Fruit fly (Drosophila melanogaster): Measurements from ENCODE around the gene spn-A.

The spn-A gene

dm6 chr3R:30043139-30043744 lies 12.6 kb downstream of the spn-A start, which contains the start of gene Sry-delta (continued):
- TF ChIP-seq Ravus (GFP tag; IDR thresholded peaks at IDR 0.05) (0 out of 2 replicates have a peak, but pooled peaks have one; percentile 2), en (GFP tag; optimal IDR thresholded peaks at IDR 0.05) (peak; percentile 65), CG7271 (tag; optimal IDR thresholded peaks at IDR 0.05) (peak; percentile 3), CG12769 (tag; optimal IDR thresholded peaks at IDR 0.05) (no peak), Hmx (GFP tag; optimal IDR thresholded peaks at IDR 0.05) (no peak), E2f1 (GFP tag; IDR thresholded peaks at IDR 0.05) (peak; percentile 67), CG10565 (GFP tag; optimal IDR thresholded peaks at IDR 0.05) (no peak), Bgb (GFP tag; IDR thresholded peaks at IDR 0.05; ENCODE audit: partially characterized antibody) (peak; percentile 80), Dip3 (GFP tag; optimal IDR thresholded peaks at IDR 0.05) (peak; percentile 87), CG12155 (GFP tag; optimal IDR thresholded peaks at IDR 0.05) (peak; percentile 81), CG33213 (GFP tag; optimal IDR thresholded peaks at IDR 0.05) (peak; percentile 90), esg (GFP tag; conservative IDR thresholded peaks at IDR 0.05) (peak; percentile 64), CG17612 (GFP tag; IDR thresholded peaks at IDR 0.05) (no peak; the same call in 1 of the 2 replicates), CG10147 (GFP tag; optimal IDR thresholded peaks at IDR 0.05) (peak; percentile 67), CG12104 (GFP tag; optimal IDR thresholded peaks at IDR 0.05) (peak; percentile 54), CG10431 (GFP tag; optimal IDR thresholded peaks at IDR 0.05) (peak; percentile 11), Sox100B (GFP tag; optimal IDR thresholded peaks at IDR 0.05) (no peak), slp2 (GFP tag; optimal IDR thresholded peaks at IDR 0.05) (peak; percentile 77), CG6175 (GFP tag; IDR thresholded peaks at IDR 0.05) (peak; percentile 48; the same call in 1 of the 3 replicates), H15 (GFP tag; IDR thresholded peaks at IDR 0.05) (peak; percentile 61; the same call in 1 of the 3 replicates), CoRest (tag; optimal IDR thresholded peaks at IDR 0.05) (peak; percentile 70), Mrtf (GFP tag; IDR thresholded peaks at IDR 0.05) (peak; percentile 58; the same call in 1 of the 3 replicates), TFAM (GFP tag; optimal IDR thresholded peaks at IDR 0.05) (peak; percentile 13), CG8281 (tag; optimal IDR thresholded peaks at IDR 0.05) (no peak), Kr (GFP tag; optimal IDR thresholded peaks at IDR 0.05) (no peak), chn (GFP tag; optimal IDR thresholded peaks at IDR 0.05) (peak; percentile 85), Atf3 (GFP tag; optimal IDR thresholded peaks at IDR 0.05) (peak; percentile 67), CG18011 (GFP tag; optimal IDR thresholded peaks at IDR 0.05) (peak; percentile 72), CG15269 (tag; optimal IDR thresholded peaks at IDR 0.05) (no peak), Deaf1 (tag; optimal IDR thresholded peaks at IDR 0.05) (no peak), Fer1 (GFP tag; optimal IDR thresholded peaks at IDR 0.05) (peak; percentile 76), BtbVII (GFP tag; optimal IDR thresholded peaks at IDR 0.05) (peak; percentile 19), CG43689 (GFP tag; IDR thresholded peaks at IDR 0.05) (no peak), sens (GFP tag) (peak; percentile 96), CG10321 (GFP tag; IDR thresholded peaks at IDR 0.05) (peak; percentile 8; the same call in 1 of the 2 replicates), ac (GFP tag; optimal IDR thresholded peaks at IDR 0.05) (peak; percentile 11), CG3847 (GFP tag; IDR thresholded peaks at IDR 0.05) (peak; percentile 69), CG8944 (GFP tag; optimal IDR thresholded peaks at IDR 0.05) (peak; percentile 85), CG1832 (GFP tag; optimal IDR thresholded peaks at IDR 0.05) (no peak), CG10274 (GFP tag; optimal IDR thresholded peaks at IDR 0.05) (peak; percentile 27), lmd (GFP tag; IDR thresholded peaks at IDR 0.05) (peak; percentile 62; the same call in 1 of the 2 replicates), Jarid2 (GFP tag; optimal IDR thresholded peaks at IDR 0.05) (no peak), dmrt99B (tag; optimal IDR thresholded peaks at IDR 0.05) (no peak), D (optimal IDR thresholded peaks at IDR 0.05) (no peak), D (GFP tag; optimal IDR thresholded peaks at IDR 0.05) (peak; percentile 37), Gug (GFP tag; IDR thresholded peaks at IDR 0.05) (peak; percentile 87; the same call in 3 of the 4 replicates), CG12744 (GFP tag; optimal IDR thresholded peaks at IDR 0.05) (peak; percentile 55), CG10654 (GFP tag; optimal IDR thresholded peaks at IDR 0.05) (peak; percentile 85), ap (GFP tag; IDR thresholded peaks at IDR 0.05) (peak; percentile 46), CG7987 (GFP tag; optimal IDR thresholded peaks at IDR 0.05) (peak; percentile 83)
